Fruit fly (Drosophila melanogaster): ENCODE results near the gene CG8360.
A peak's percentile ranks its signal among the peaks of the same experiment; 100 is the strongest.

The CG8360 gene

DNA sequence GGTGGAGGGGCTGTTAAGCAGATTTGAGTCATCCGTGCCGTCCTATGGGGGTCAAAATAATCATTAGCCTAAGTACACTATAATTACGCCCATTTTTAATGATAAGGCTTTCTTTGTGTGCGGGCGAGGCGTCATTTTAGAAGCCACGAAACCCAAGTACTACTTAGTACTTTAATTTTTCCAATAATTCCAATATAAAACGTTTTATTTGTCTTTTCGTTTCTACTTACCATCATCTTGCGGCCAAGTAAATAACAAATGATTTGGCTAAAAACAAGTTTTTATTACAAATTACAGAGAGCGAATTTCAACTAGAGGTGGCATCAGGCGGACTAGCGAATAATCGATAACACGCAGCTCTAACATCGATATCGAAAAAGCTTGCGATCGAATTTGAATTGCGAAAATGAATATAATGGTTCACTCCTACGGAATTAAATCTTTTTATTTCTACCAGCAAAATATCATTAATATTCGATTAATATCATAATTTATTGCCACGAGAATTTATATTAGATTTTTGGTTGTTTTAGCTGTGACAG, 7.7 kb downstream of the CG8360 start, which contains the start of gene Snx6:
Gene Snx6 (minus strand): TSS at position 349 of the 542 bp plus-strand sequence.
- TF ChIP-seq dac (GFP tag; optimal IDR thresholded peaks at IDR 0.05) (no peak), spab (GFP tag; optimal IDR thresholded peaks at IDR 0.05) (no peak), Eip93F (GFP tag; optimal IDR thresholded peaks at IDR 0.05) (no peak), Sox14 (GFP tag; optimal IDR thresholded peaks at IDR 0.05) (peak; percentile 58), esn (GFP tag; optimal IDR thresholded peaks at IDR 0.05) (peak; percentile 16), CG8119 (GFP tag; IDR thresholded peaks at IDR 0.05) (no peak)

DNA sequence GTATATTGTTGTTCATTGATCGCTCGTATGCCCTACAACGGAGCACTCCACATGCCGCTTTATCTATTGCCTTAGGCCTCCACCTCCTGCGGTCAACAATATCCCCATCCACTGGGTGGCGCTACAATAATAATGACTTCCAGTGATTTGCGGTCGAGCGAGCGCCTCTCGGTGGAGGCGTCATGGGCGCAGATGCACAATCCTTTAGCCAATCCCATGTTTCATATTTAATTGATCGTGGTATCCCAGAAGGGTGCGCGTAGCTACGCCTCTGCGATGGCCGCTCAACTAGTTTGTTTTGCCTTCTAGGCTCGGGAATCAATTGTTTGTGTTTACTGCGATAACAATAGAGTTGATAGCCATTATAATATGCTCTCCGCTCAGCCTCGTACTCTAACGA, 16.4 kb downstream of the CG8360 start:
- TF ChIP-seq CG3919 (GFP tag; optimal IDR thresholded peaks at IDR 0.05) (no peak), Hr4 (GFP tag; optimal IDR thresholded peaks at IDR 0.05) (peak; percentile 66), Gug (GFP tag; IDR thresholded peaks at IDR 0.05) (peak; percentile 72), fd59A (GFP tag; optimal IDR thresholded peaks at IDR 0.05) (no peak), Sox14 (GFP tag; optimal IDR thresholded peaks at IDR 0.05) (no peak), Ets96B (tag; optimal IDR thresholded peaks at IDR 0.05) (no peak), CG11294 (GFP tag; IDR thresholded peaks at IDR 0.05) (peak; percentile 63), acj6 (GFP tag; optimal IDR thresholded peaks at IDR 0.05) (no peak), Eip78C (GFP tag) (no peak), salr (GFP tag; optimal IDR thresholded peaks at IDR 0.05) (peak in 1 of 2 experiments; percentile 2), CG8119 (GFP tag; IDR thresholded peaks at IDR 0.05) (peak; percentile 18; the same call in 2 of the 3 replicates), CG15336 (GFP tag; IDR thresholded peaks at IDR 0.05) (peak; percentile 68), CG16779 (tag; optimal IDR thresholded peaks at IDR 0.05) (peak; percentile 26), CG32006 (GFP tag; optimal IDR thresholded peaks at IDR 0.05) (peak; percentile 64), Eip75B (GFP tag; optimal IDR thresholded peaks at IDR 0.05) (no peak), CG7368 (GFP tag; optimal IDR thresholded peaks at IDR 0.05) (no peak), pdm3 (GFP tag; optimal IDR thresholded peaks at IDR 0.05) (no peak), fkh (GFP tag; optimal IDR thresholded peaks at IDR 0.05) (peak; percentile 47), CG1621 (tag; optimal IDR thresholded peaks at IDR 0.05) (no peak), eg (GFP tag; IDR thresholded peaks at IDR 0.05) (peak; percentile 78), CG3032 (tag; optimal IDR thresholded peaks at IDR 0.05) (no peak), dac (GFP tag; optimal IDR thresholded peaks at IDR 0.05) (peak; percentile 35), CG6163 (GFP tag; IDR thresholded peaks at IDR 0.05) (peak; percentile 75), dsx (GFP tag; optimal IDR thresholded peaks at IDR 0.05; ENCODE audit: poor library complexity, severe bottlenecking) (peak; percentile 2), Lpt (GFP tag; optimal IDR thresholded peaks at IDR 0.05) (no peak), CG31627 (GFP tag; optimal IDR thresholded peaks at IDR 0.05) (no peak), CG9139 (GFP tag; optimal IDR thresholded peaks at IDR 0.05) (no peak), CG4318 (GFP tag; optimal IDR thresholded peaks at IDR 0.05) (peak; percentile 47)

DNA sequence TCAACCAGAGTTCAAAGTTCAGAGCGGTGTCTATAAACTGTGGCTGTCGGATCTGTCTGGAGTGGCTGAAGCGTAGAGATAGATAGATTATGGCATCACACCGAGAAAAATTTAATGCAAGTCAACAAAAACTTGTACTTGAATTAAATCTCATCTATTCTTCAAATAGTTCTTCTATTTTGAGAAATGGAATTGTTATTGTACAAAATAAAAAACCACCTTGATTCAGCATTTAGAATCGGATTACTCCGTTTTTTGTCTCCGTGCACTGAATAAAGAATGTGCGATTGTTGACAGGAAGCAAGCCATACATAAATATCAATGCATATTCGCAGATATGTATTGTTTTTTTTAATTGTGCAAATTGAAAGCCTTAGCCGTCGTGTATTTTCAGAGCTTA, 16.9 kb downstream of the CG8360 start:
- TF ChIP-seq Blimp-1 (GFP tag; optimal IDR thresholded peaks at IDR 0.05), result peak; percentile 43
- peak; percentile 63 for TF ChIP-seq CG10669 (GFP tag; optimal IDR thresholded peaks at IDR 0.05)
- peak; percentile 67 for TF ChIP-seq CG31627 (GFP tag; optimal IDR thresholded peaks at IDR 0.05)
- peak; percentile 58 for TF ChIP-seq CG11902 (GFP tag; optimal IDR thresholded peaks at IDR 0.05)
- peak; percentile 71 for TF ChIP-seq dsx (GFP tag; optimal IDR thresholded peaks at IDR 0.05; ENCODE audit: poor library complexity, severe bottlenecking)
- TF ChIP-seq Hr38 (GFP tag; optimal IDR thresholded peaks at IDR 0.05), result no peak
- peak; percentile 77 for TF ChIP-seq Met (GFP tag; optimal IDR thresholded peaks at IDR 0.05)
- TF ChIP-seq OdsH (GFP tag; optimal IDR thresholded peaks at IDR 0.05), result peak; percentile 61
- peak; percentile 32 for TF ChIP-seq CG10631 (GFP tag; optimal IDR thresholded peaks at IDR 0.05)
- peak; percentile 98 for TF ChIP-seq svp (GFP tag)
- peak; percentile 78 for TF ChIP-seq Sox102F (GFP tag; optimal IDR thresholded peaks at IDR 0.05)
- TF ChIP-seq fd59A (GFP tag; optimal IDR thresholded peaks at IDR 0.05), result peak; percentile 23
- TF ChIP-seq CG11294 (GFP tag; IDR thresholded peaks at IDR 0.05), result peak; percentile 68; the same call in 1 of the 2 replicates
- peak; percentile 56 for TF ChIP-seq net (GFP tag; optimal IDR thresholded peaks at IDR 0.05)
- TF ChIP-seq esn (GFP tag; optimal IDR thresholded peaks at IDR 0.05), result peak; percentile 73
- no peak for TF ChIP-seq dac (GFP tag; optimal IDR thresholded peaks at IDR 0.05)
- peak; percentile 14 for TF ChIP-seq Sox15 (GFP tag; optimal IDR thresholded peaks at IDR 0.05)
- peak; percentile 87 for TF ChIP-seq CG6163 (GFP tag; IDR thresholded peaks at IDR 0.05)
- no peak for TF ChIP-seq spab (GFP tag; optimal IDR thresholded peaks at IDR 0.05)
- TF ChIP-seq CG4318 (GFP tag; optimal IDR thresholded peaks at IDR 0.05), result no peak
- peak; percentile 16 for TF ChIP-seq CG1621 (tag; optimal IDR thresholded peaks at IDR 0.05)
- peak; percentile 83 for TF ChIP-seq topi (GFP tag; optimal IDR thresholded peaks at IDR 0.05)
- no peak for TF ChIP-seq fd85E (GFP tag; optimal IDR thresholded peaks at IDR 0.05)
- no peak for TF ChIP-seq Eip93F (GFP tag; optimal IDR thresholded peaks at IDR 0.05)
- TF ChIP-seq CG15336 (GFP tag; IDR thresholded peaks at IDR 0.05), result peak; percentile 73
- peak; percentile 71 for TF ChIP-seq cyc (GFP tag; optimal IDR thresholded peaks at IDR 0.05)
- TF ChIP-seq salr (GFP tag; optimal IDR thresholded peaks at IDR 0.05), result peak; percentile 4 to 16
- peak; percentile 67 for TF ChIP-seq Sox14 (GFP tag; optimal IDR thresholded peaks at IDR 0.05)
- TF ChIP-seq acj6 (GFP tag; optimal IDR thresholded peaks at IDR 0.05), result peak; percentile 31
- TF ChIP-seq pdm3 (GFP tag; optimal IDR thresholded peaks at IDR 0.05), result peak; percentile 56
- no peak for TF ChIP-seq fkh (GFP tag; optimal IDR thresholded peaks at IDR 0.05)
- no peak for TF ChIP-seq CG16779 (tag; optimal IDR thresholded peaks at IDR 0.05)

Data from whole organism, prepupa.